Worm (Caenorhabditis elegans): Measurements from ENCODE around the gene C03B1.1.

DNA sequence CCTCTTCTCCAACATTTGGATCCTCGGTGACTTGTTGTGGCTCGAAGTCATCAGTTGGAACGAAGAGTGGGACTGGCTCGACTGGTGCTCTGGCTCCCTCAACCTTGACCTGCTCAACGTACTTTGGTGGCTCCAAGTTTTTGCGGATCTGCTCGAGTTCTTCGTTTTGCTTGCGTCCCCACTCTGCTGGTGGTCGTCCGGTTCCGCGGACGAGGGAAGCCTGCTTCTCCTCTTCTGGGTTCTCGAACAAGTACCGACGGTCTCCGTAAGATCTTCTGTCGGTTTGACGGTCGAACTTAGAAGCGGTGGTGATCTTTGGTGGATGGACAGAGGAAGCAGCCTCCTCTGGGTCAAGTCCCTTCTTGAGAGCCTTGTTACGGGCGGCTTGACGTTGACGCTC is 34.2 kb downstream of the C03B1.1 start:
- no peak for TF ChIP-seq skn-1 (tag; optimal IDR thresholded peaks at IDR 0.05)
- TF ChIP-seq F13H6.1 (tag; optimal IDR thresholded peaks at IDR 0.05): no peak
- no peak for TF ChIP-seq ama-1 (optimal IDR thresholded peaks at IDR 0.05)
- no peak for TF ChIP-seq unc-62 (GFP tag; optimal IDR thresholded peaks at IDR 0.05)
- TF ChIP-seq ZK546.5 (tag; optimal IDR thresholded peaks at IDR 0.05): no peak
- no peak for TF ChIP-seq fos-1 (tag; optimal IDR thresholded peaks at IDR 0.05)
- no peak for TF ChIP-seq lin-13 (GFP tag; optimal IDR thresholded peaks at IDR 0.05)
- TF ChIP-seq sma-9 (GFP tag; optimal IDR thresholded peaks at IDR 0.05): no peak
- TF ChIP-seq sma-9 (tag; optimal IDR thresholded peaks at IDR 0.05): no peak
- no peak for TF ChIP-seq nhr-237 (tag; optimal IDR thresholded peaks at IDR 0.05)
- TF ChIP-seq nhr-12 (tag; optimal IDR thresholded peaks at IDR 0.05): no peak
